Fruit fly (Drosophila melanogaster) whole organism, wandering third instar larva: ENCODE results near the gene CG9922.

Source experiments
- Abd-B ChIP-seq: fragments of >200 bp; optimal IDR thresholded peaks from 2 replicates; lab custom pipeline; 2017; ENCODE audit warnings: missing biosample characterization, missing genetic modification characterization
- CG32264 ChIP-seq: fragments of 200-800 bp; sonication (Bioruptor generic); optimal IDR thresholded peaks from 2 replicates; lab custom pipeline; 2016; ENCODE audit warnings: missing biosample characterization, missing genetic modification characterization
- CG9705 ChIP-seq: fragments of 200-800 bp; sonication (Bioruptor generic); optimal IDR thresholded peaks from 2 replicates; lab custom pipeline; 2018; ENCODE audit warnings: missing biosample characterization, mild to moderate bottlenecking, missing genetic modification characterization
- CrebA ChIP-seq: fragments of 200-800 bp; sonication (Bioruptor generic); optimal IDR thresholded peaks from 2 replicates; lab custom pipeline; 2016; ENCODE audit warnings: missing biosample characterization, mild to moderate bottlenecking, missing genetic modification characterization, borderline replicate concordance
- Dfd ChIP-seq: fragments of >200 bp; optimal IDR thresholded peaks from 2 replicates; lab custom pipeline; 2017; ENCODE audit warnings: missing biosample characterization, missing genetic modification characterization
- Dif ChIP-seq: fragments of 200-275, 200-300 bp; sonication (Bioruptor generic); optimal IDR thresholded peaks from 2 replicates; lab custom pipeline; 2018; ENCODE audit warnings: missing biosample characterization, missing genetic modification characterization; ENCODE audit not compliant: partially characterized antibody
- GATAd ChIP-seq: sonication (Bioruptor generic); optimal IDR thresholded peaks from 2 replicates; lab custom pipeline; 2016; ENCODE audit warnings: missing biosample characterization, missing genetic modification characterization
- HLH106 ChIP-seq: fragments of 200-800 bp; optimal IDR thresholded peaks from 3 replicates; lab custom pipeline; 2019; ENCODE audit warnings: missing biosample characterization, mild to moderate bottlenecking, missing genetic modification characterization, moderate library complexity
- Hnf4 ChIP-seq: fragments of 200-800 bp; sonication (Bioruptor generic); optimal IDR thresholded peaks from 2 replicates; lab custom pipeline; 2016; ENCODE audit warnings: missing biosample characterization, mild to moderate bottlenecking, missing genetic modification characterization
- Hr78 ChIP-seq: fragments of >200 bp; optimal IDR thresholded peaks from 2 replicates; lab custom pipeline; 2017; ENCODE audit warnings: missing biosample characterization, missing genetic modification characterization
- Hr83 ChIP-seq: fragments of 200-300 bp; sonication (Bioruptor generic); optimal IDR thresholded peaks from 2 replicates; lab custom pipeline; 2016; ENCODE audit warnings: missing biosample characterization, mild to moderate bottlenecking, missing genetic modification characterization, moderate library complexity; ENCODE audit not compliant: poor library complexity, severe bottlenecking
- Jra ChIP-seq: sonication (Bioruptor generic); optimal IDR thresholded peaks from 2 replicates; lab custom pipeline; 2016; ENCODE audit warnings: missing biosample characterization, missing genetic modification characterization
- Mio ChIP-seq: sonication (Bioruptor generic); optimal IDR thresholded peaks from 2 replicates; lab custom pipeline; 2016; ENCODE audit warnings: missing biosample characterization, missing genetic modification characterization
- Myc ChIP-seq: fragments of >200 bp; optimal IDR thresholded peaks from 2 replicates; lab custom pipeline; 2017
- N ChIP-seq: fragments of >200 bp; optimal IDR thresholded peaks from 2 replicates; lab custom pipeline; 2018; ENCODE audit warnings: missing biosample characterization, missing external identifiers, missing genetic modification characterization
- OdsH ChIP-seq: fragments of 200-800 bp; sonication (Bioruptor generic); optimal IDR thresholded peaks from 2 replicates; lab custom pipeline; 2016; ENCODE audit warnings: missing biosample characterization, mild to moderate bottlenecking, missing genetic modification characterization
- Rel ChIP-seq, 2 experiments: fragments of 200-800 bp; sonication (Bioruptor generic) in 1 of 2; optimal IDR thresholded peaks; 2 replicates in 1 of 2; 3 replicates in 1 of 2; lab custom pipeline; 2016 to 2019; ENCODE audit warnings: mild to moderate bottlenecking in 2 of 2, missing biosample characterization in 2 of 2, missing genetic modification characterization in 2 of 2, moderate library complexity in 1 of 2
- Sp1 ChIP-seq: fragments of 200-800 bp; sonication (Bioruptor generic); optimal IDR thresholded peaks from 3 replicates; lab custom pipeline; 2019; ENCODE audit warnings: missing biosample characterization, mild to moderate bottlenecking, missing genetic modification characterization, moderate library complexity
- Vsx2 ChIP-seq: fragments of 200-300, 225-300 bp; sonication (Bioruptor generic); optimal IDR thresholded peaks from 2 replicates; lab custom pipeline; 2018; ENCODE audit warnings: missing biosample characterization, missing genetic modification characterization; ENCODE audit not compliant: partially characterized antibody
- br ChIP-seq: fragments of 200-800 bp; sonication (Bioruptor generic); optimal IDR thresholded peaks from 2 replicates; lab custom pipeline; 2016; ENCODE audit warnings: missing biosample characterization, missing genetic modification characterization
- brk ChIP-seq: fragments of 200-800 bp; sonication (Bioruptor generic); optimal IDR thresholded peaks from 2 replicates; lab custom pipeline; 2016; ENCODE audit warnings: missing biosample characterization, mild to moderate bottlenecking, missing genetic modification characterization
- dl ChIP-seq, 2 experiments: fragments of 175-275, 200-275 bp in 1 of 2; fragments of 200-275 bp in 1 of 2; sonication (Bioruptor generic); optimal IDR thresholded peaks; lab custom pipeline; 2018; ENCODE audit warnings: mild to moderate bottlenecking in 2 of 2, missing biosample characterization in 2 of 2, missing genetic modification characterization in 2 of 2, moderate library complexity in 2 of 2; ENCODE audit not compliant: partially characterized antibody in 2 of 2, insufficient read depth in 1 of 2
- dmrt93B ChIP-seq: fragments of 200-800 bp; sonication (Bioruptor generic); optimal IDR thresholded peaks from 2 replicates; lab custom pipeline; 2018; ENCODE audit warnings: missing biosample characterization, mild to moderate bottlenecking, missing genetic modification characterization
- dsf ChIP-seq: sonication (Bioruptor generic); optimal IDR thresholded peaks from 2 replicates; lab custom pipeline; 2016; ENCODE audit warnings: missing biosample characterization, missing genetic modification characterization, borderline replicate concordance
- ey ChIP-seq: fragments of 200-800 bp; sonication (Bioruptor generic); optimal IDR thresholded peaks from 2 replicates; lab custom pipeline; 2016; ENCODE audit warnings: missing biosample characterization, missing genetic modification characterization
- foxo ChIP-seq, 2 experiments: fragments of 200-800 bp; sonication (Bioruptor generic); optimal IDR thresholded peaks; 2 replicates in 1 of 2; 3 replicates in 1 of 2; lab custom pipeline; 2016 to 2017; ENCODE audit warnings: missing biosample characterization in 2 of 2, missing genetic modification characterization in 2 of 2
- fru ChIP-seq: fragments of 200-800 bp; sonication (Bioruptor generic); optimal IDR thresholded peaks from 3 replicates; lab custom pipeline; 2016; ENCODE audit warnings: missing biosample characterization, mild to moderate bottlenecking, missing genetic modification characterization
- h ChIP-seq: fragments of 200-800 bp; sonication (Bioruptor generic); optimal IDR thresholded peaks from 3 replicates; lab custom pipeline; 2016; ENCODE audit warnings: missing biosample characterization, mild to moderate bottlenecking, missing genetic modification characterization
- jim ChIP-seq: fragments of 175-275, 200-325 bp; sonication (Bioruptor generic); optimal IDR thresholded peaks from 2 replicates; lab custom pipeline; 2016; ENCODE audit warnings: missing biosample characterization, mild to moderate bottlenecking, missing genetic modification characterization
- lola ChIP-seq: fragments of >200 bp; optimal IDR thresholded peaks from 2 replicates; lab custom pipeline; 2017; ENCODE audit warnings: missing biosample characterization, missing genetic modification characterization
- pan ChIP-seq: fragments of >200 bp; optimal IDR thresholded peaks from 2 replicates; lab custom pipeline; 2017
- psq ChIP-seq: fragments of 200-800 bp; sonication (Bioruptor generic); optimal IDR thresholded peaks from 3 replicates; lab custom pipeline; 2017; ENCODE audit warnings: missing biosample characterization, mild to moderate bottlenecking, missing genetic modification characterization, moderate library complexity
- rgr ChIP-seq: fragments of 200-800 bp; sonication (Bioruptor generic); optimal IDR thresholded peaks from 3 replicates; lab custom pipeline; 2016; ENCODE audit warnings: missing biosample characterization, mild to moderate bottlenecking, missing genetic modification characterization
- sage ChIP-seq: fragments of 200-800 bp; sonication (Bioruptor generic); optimal IDR thresholded peaks from 2 replicates; lab custom pipeline; 2016; ENCODE audit warnings: missing biosample characterization, mild to moderate bottlenecking, missing genetic modification characterization
- sv ChIP-seq: fragments of 200-800 bp; sonication (Bioruptor generic); optimal IDR thresholded peaks from 3 replicates; lab custom pipeline; 2016; ENCODE audit warnings: missing biosample characterization, missing genetic modification characterization
- tai ChIP-seq: sonication (Bioruptor generic); optimal IDR thresholded peaks from 2 replicates; lab custom pipeline; 2016; ENCODE audit warnings: missing biosample characterization, missing genetic modification characterization
- usp ChIP-seq: fragments of >200 bp; optimal IDR thresholded peaks from 2 replicates; lab custom pipeline; 2017; ENCODE audit warnings: missing biosample characterization, missing genetic modification characterization
- woc ChIP-seq: sonication (Bioruptor generic); optimal IDR thresholded peaks from 2 replicates; lab custom pipeline; 2016; ENCODE audit warnings: missing biosample characterization, mild to moderate bottlenecking, missing genetic modification characterization

The CG9922 gene

DNA sequence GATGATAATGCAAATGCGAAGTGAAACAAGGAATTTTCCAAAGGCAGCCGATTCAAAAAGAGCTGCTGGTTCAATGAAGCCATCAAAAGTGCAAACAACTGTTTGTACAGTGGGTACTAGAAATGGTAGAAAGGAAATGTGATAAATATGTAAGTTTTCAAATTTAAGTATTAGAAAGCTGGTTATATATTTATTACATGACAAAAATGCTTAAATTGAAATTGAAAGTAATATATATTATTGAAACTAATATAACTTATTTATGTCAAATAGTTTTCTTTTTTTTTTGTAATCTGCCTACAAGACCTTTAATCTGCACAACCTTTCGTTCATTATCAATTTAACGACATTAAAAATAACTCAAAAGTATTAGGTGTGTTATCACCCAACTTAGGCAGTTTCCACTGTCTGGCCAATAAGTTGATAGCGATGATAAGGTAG, 12.5 kb upstream of the CG9922 start:
- TF ChIP-seq Hr83 (GFP tag; lab: Kevin White, UChicago) (no peak), Vsx2 (GFP tag; lab: Kevin White, UChicago) (no peak), fru (GFP tag; lab: Kevin White, UChicago) (peak; percentile 66), Dfd (GFP tag; lab: Kevin White, UChicago) (peak; percentile 32), OdsH (GFP tag; lab: Kevin White, UChicago) (peak; percentile 81), Sp1 (GFP tag; lab: Kevin White, UChicago) (peak; percentile 86), ey (peak; percentile 45), jim (GFP tag; lab: Kevin White, UChicago) (no peak), Dif (GFP tag; lab: Kevin White, UChicago) (no peak), dmrt93B (peak; percentile 44), pan (lab: Kevin White, UChicago) (no peak), HLH106 (peak; percentile 76), sv (GFP tag; lab: Kevin White, UChicago) (no peak), Jra (no peak), Hnf4 (peak; percentile 30), CG32264 (GFP tag; lab: Kevin White, UChicago) (no peak), foxo (GFP tag; optimal IDR thresholded peaks at IDR 0.05; lab: Kevin White, UChicago) (peak in 1 of 2 experiments; percentile 79), tai (peak; percentile 8), sage (GFP tag; lab: Kevin White, UChicago) (no peak), woc (GFP tag; lab: Kevin White, UChicago) (peak; percentile 19), N (GFP tag; lab: Kevin White, UChicago) (no peak), CrebA (GFP tag; lab: Kevin White, UChicago) (no peak), GATAd (no peak), br (no peak), psq (GFP tag; lab: Kevin White, UChicago) (peak; percentile 77), Rel (GFP tag; optimal IDR thresholded peaks at IDR 0.05; lab: Kevin White, UChicago) (no peak), Rel (tag; optimal IDR thresholded peaks at IDR 0.05; lab: Kevin White, UChicago) (no peak), lola (GFP tag; lab: Kevin White, UChicago) (no peak), dl (GFP tag; optimal IDR thresholded peaks at IDR 0.05; lab: Kevin White, UChicago; ENCODE audit: insufficient read depth in 1 of 2, partially characterized antibody in 2 of 2) (no peak), Myc (lab: Kevin White, UChicago) (no peak), Hr78 (GFP tag; lab: Kevin White, UChicago) (no peak), brk (GFP tag; lab: Kevin White, UChicago) (peak; percentile 51), CG9705 (GFP tag; lab: Kevin White, UChicago) (peak; percentile 2), h (GFP tag; lab: Kevin White, UChicago) (peak; percentile 69), Mio (no peak), dsf (GFP tag; lab: Kevin White, UChicago) (no peak), usp (GFP tag; lab: Kevin White, UChicago) (no peak), rgr (peak; percentile 73), Abd-B (GFP tag; lab: Kevin White, UChicago) (no peak)

DNA sequence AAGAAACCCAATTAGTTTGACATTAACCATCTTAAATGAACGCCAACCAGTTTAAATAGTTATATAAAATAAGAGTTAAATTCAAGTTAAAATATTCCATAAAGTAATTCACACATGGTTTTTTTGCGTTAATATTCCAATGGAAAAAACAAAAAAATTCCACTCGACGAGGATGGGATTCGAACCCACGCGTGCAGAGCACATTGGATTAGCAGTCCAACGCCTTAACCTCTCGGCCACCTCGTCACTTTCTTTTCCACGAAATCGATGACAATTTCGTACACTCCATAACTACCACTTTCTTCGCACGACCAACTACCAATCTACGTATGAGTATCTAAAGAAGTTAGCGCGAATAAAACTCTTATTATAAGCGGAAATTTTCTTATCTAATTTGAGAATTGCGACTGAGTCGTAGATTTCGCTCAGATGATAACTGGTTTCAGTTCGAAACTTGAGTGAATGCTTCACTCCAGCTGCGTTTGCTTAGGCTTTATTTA, 8.2 kb upstream of the CG9922 start:
- no peak for TF ChIP-seq sage (GFP tag; lab: Kevin White, UChicago)
- TF ChIP-seq dl (GFP tag; optimal IDR thresholded peaks at IDR 0.05; lab: Kevin White, UChicago; ENCODE audit: insufficient read depth in 1 of 2, partially characterized antibody in 2 of 2): no peak
- no peak for TF ChIP-seq woc (GFP tag; lab: Kevin White, UChicago)
- no peak for TF ChIP-seq lola (GFP tag; lab: Kevin White, UChicago)
- no peak for TF ChIP-seq fru (GFP tag; lab: Kevin White, UChicago)
- no peak for TF ChIP-seq Dif (GFP tag; lab: Kevin White, UChicago)
- no peak for TF ChIP-seq GATAd
- TF ChIP-seq ey: no peak
- TF ChIP-seq br: no peak
- no peak for TF ChIP-seq Hr78 (GFP tag; lab: Kevin White, UChicago)
- TF ChIP-seq Myc (lab: Kevin White, UChicago): no peak
- no peak for TF ChIP-seq sv (GFP tag; lab: Kevin White, UChicago)
- TF ChIP-seq Hr83 (GFP tag; lab: Kevin White, UChicago): no peak
- TF ChIP-seq Hnf4: no peak
- TF ChIP-seq Sp1 (GFP tag; lab: Kevin White, UChicago): no peak
- TF ChIP-seq N (GFP tag; lab: Kevin White, UChicago): no peak
- no peak for TF ChIP-seq Vsx2 (GFP tag; lab: Kevin White, UChicago)
- TF ChIP-seq tai: no peak
- no peak for TF ChIP-seq dmrt93B
- no peak for TF ChIP-seq Rel (GFP tag; optimal IDR thresholded peaks at IDR 0.05; lab: Kevin White, UChicago)
- TF ChIP-seq Rel (tag; optimal IDR thresholded peaks at IDR 0.05; lab: Kevin White, UChicago): no peak
